Worm (Caenorhabditis elegans): Measurements from ENCODE around the gene pde-2.

The pde-2 gene

DNA sequence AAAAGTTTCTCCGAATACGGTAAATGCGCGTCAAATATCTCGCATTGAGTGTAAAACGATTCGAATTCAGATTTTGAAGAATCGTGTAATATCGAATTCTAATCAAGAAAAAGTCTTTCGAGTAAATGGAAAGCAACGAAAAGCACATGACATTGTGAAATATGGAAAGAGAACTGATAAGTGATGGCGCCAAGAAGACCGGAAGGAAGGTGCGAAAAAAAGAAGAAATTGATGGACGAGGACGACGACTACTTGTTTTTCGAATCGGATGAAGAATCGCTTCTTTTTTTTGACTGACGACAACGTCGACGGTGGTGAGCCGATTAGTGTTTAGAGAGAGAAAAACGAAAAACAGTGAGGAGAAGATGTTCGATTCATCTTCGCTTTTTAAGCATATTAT, 4.3 kb upstream of the pde-2 start:
- TF ChIP-seq dsc-1 (tag; optimal IDR thresholded peaks at IDR 0.05) = peak; percentile 4
- peak; percentile 31 for TF ChIP-seq nhr-90 (tag; optimal IDR thresholded peaks at IDR 0.05; ENCODE audit: poor library complexity)
- TF ChIP-seq nhr-20 (tag; optimal IDR thresholded peaks at IDR 0.05) = peak; percentile 8
- no peak for TF ChIP-seq pqm-1 (tag; optimal IDR thresholded peaks at IDR 0.05)
- no peak for TF ChIP-seq lin-39 (tag; optimal IDR thresholded peaks at IDR 0.05)
- no peak for TF ChIP-seq unc-62 (GFP tag; optimal IDR thresholded peaks at IDR 0.05)
- no peak for TF ChIP-seq C34B4.2 (tag; optimal IDR thresholded peaks at IDR 0.05)
- no peak for TF ChIP-seq egl-13 (tag; optimal IDR thresholded peaks at IDR 0.05)
- no peak for TF ChIP-seq fkh-4 (tag; optimal IDR thresholded peaks at IDR 0.05; ENCODE audit: borderline replicate concordance)
- no peak for TF ChIP-seq unc-30 (tag; optimal IDR thresholded peaks at IDR 0.05)
- peak; percentile 10 for TF ChIP-seq nhr-71 (tag; optimal IDR thresholded peaks at IDR 0.05)
- peak; percentile 49 for TF ChIP-seq nhr-85 (tag)
- TF ChIP-seq ama-1 (optimal IDR thresholded peaks at IDR 0.05) = no peak
- TF ChIP-seq F16B12.6 (tag; optimal IDR thresholded peaks at IDR 0.05) = no peak
- no peak for TF ChIP-seq ceh-88 (GFP tag; IDR thresholded peaks at IDR 0.05)
- TF ChIP-seq nhr-47 (tag; optimal IDR thresholded peaks at IDR 0.05) = no peak
- no peak for TF ChIP-seq ztf-4 (tag; optimal IDR thresholded peaks at IDR 0.05)
- no peak for TF ChIP-seq dpl-1 (GFP tag; optimal IDR thresholded peaks at IDR 0.05)
- peak in 1 of 2 experiments; percentile 54 for TF ChIP-seq lin-35 (GFP tag; optimal IDR thresholded peaks at IDR 0.05)
- TF ChIP-seq ceh-8 (GFP tag; optimal IDR thresholded peaks at IDR 0.05) = no peak
- no peak for TF ChIP-seq swsn-7 (tag; optimal IDR thresholded peaks at IDR 0.05)
- TF ChIP-seq nhr-11 (tag; optimal IDR thresholded peaks at IDR 0.05) = no peak
- no peak for TF ChIP-seq C16A3.4 (tag; optimal IDR thresholded peaks at IDR 0.05)
- no peak for TF ChIP-seq ztf-11 (tag; optimal IDR thresholded peaks at IDR 0.05)
- TF ChIP-seq mab-9 (GFP tag; IDR thresholded peaks at IDR 0.05) = no peak
- no peak for TF ChIP-seq hpl-2 (GFP tag; optimal IDR thresholded peaks at IDR 0.05)
- TF ChIP-seq rnt-1 (tag; optimal IDR thresholded peaks at IDR 0.05) = no peak
- no peak for TF ChIP-seq jun-1 (tag; optimal IDR thresholded peaks at IDR 0.05)
- no peak for TF ChIP-seq unc-130 (tag; optimal IDR thresholded peaks at IDR 0.05)
- TF ChIP-seq fos-1 (tag; optimal IDR thresholded peaks at IDR 0.05) = no peak
- peak; percentile 92 for TF ChIP-seq blmp-1 (tag; optimal IDR thresholded peaks at IDR 0.05)
- no peak for TF ChIP-seq unc-86 (tag; optimal IDR thresholded peaks at IDR 0.05)
- TF ChIP-seq fkh-8 (tag; optimal IDR thresholded peaks at IDR 0.05) = peak; percentile 16
- TF ChIP-seq nhr-76 (tag; optimal IDR thresholded peaks at IDR 0.05) = no peak
- TF ChIP-seq isw-1 (GFP tag; IDR thresholded peaks at IDR 0.05) = no peak
- TF ChIP-seq aly-2 (tag; optimal IDR thresholded peaks at IDR 0.05) = no peak
- TF ChIP-seq ceh-90 (tag; optimal IDR thresholded peaks at IDR 0.05) = no peak
- no peak for TF ChIP-seq nhr-28 (tag; optimal IDR thresholded peaks at IDR 0.05)
- peak; percentile 42 for TF ChIP-seq tbx-2 (tag; optimal IDR thresholded peaks at IDR 0.05)
- TF ChIP-seq ceh-63 (GFP tag; optimal IDR thresholded peaks at IDR 0.05) = no peak
- peak in 1 of 2 experiments; percentile 44 for TF ChIP-seq mdl-1 (tag; optimal IDR thresholded peaks at IDR 0.05)
- no peak for TF ChIP-seq nhr-77 (tag; optimal IDR thresholded peaks at IDR 0.05)
- peak; percentile 61 for TF ChIP-seq lin-14 (GFP tag; optimal IDR thresholded peaks at IDR 0.05)
- no peak for TF ChIP-seq vab-15 (tag; optimal IDR thresholded peaks at IDR 0.05)
- TF ChIP-seq irx-1 (tag; optimal IDR thresholded peaks at IDR 0.05) = no peak
- peak; percentile 13 for TF ChIP-seq snu-23 (GFP tag; optimal IDR thresholded peaks at IDR 0.05)
- no peak for TF ChIP-seq ces-1 (GFP tag; optimal IDR thresholded peaks at IDR 0.05)
- TF ChIP-seq skn-1 (tag; optimal IDR thresholded peaks at IDR 0.05) = no peak
- TF ChIP-seq hlh-4 (tag; optimal IDR thresholded peaks at IDR 0.05) = no peak
- no peak for TF ChIP-seq sup-37 (GFP tag; optimal IDR thresholded peaks at IDR 0.05)
- TF ChIP-seq zip-4 (GFP tag; optimal IDR thresholded peaks at IDR 0.05) = no peak
- no peak for TF ChIP-seq xbp-1 (tag; optimal IDR thresholded peaks at IDR 0.05)
- peak; percentile 41 for TF ChIP-seq elt-2 (tag; optimal IDR thresholded peaks at IDR 0.05)
- no peak for TF ChIP-seq pax-3 (tag; optimal IDR thresholded peaks at IDR 0.05)
- no peak for TF ChIP-seq grh-1 (GFP tag; IDR thresholded peaks at IDR 0.05)

All from whole organism, L1 larva.